Fruit fly (Drosophila melanogaster) whole organism, embryonic: Measurements from ENCODE around the gene Trax.
A peak's percentile ranks its signal among the peaks of the same experiment; 100 is the strongest.

Source experiments
- Ada2b ChIP-seq: fragments of 200-800 bp; sonication (Bioruptor generic); IDR thresholded peaks from 2 replicates; pipeline ENCODE4 v1.3.6; 2022; ENCODE audit warnings: missing biosample characterization, missing genetic modification characterization
- B-H1 ChIP-seq: fragments of 200-800 bp; sonication (Bioruptor generic); IDR thresholded peaks from 3 replicates; pipeline ENCODE4 v1.3.6; 2022; ENCODE audit warnings: missing biosample characterization, missing genetic modification characterization
- CG10543 ChIP-seq: fragments of 200-800 bp; sonication (Bioruptor generic); optimal IDR thresholded peaks from 3 replicates; lab custom pipeline; 2017; ENCODE audit warnings: missing biosample characterization, mild to moderate bottlenecking, missing genetic modification characterization, moderate library complexity
- CG11560 ChIP-seq: fragments of 200-800 bp; sonication (Bioruptor generic); IDR thresholded peaks from 3 replicates; pipeline ENCODE4 v1.3.6; 2022; ENCODE audit warnings: missing biosample characterization, missing genetic modification characterization
- CG14014 ChIP-seq: fragments of 200-800 bp; sonication (Bioruptor generic); IDR thresholded peaks from 2 replicates; pipeline ENCODE4 v1.3.6; 2022; ENCODE audit warnings: missing biosample characterization, missing genetic modification characterization
- CG14667 ChIP-seq: fragments of 200-800 bp; sonication (Bioruptor generic); IDR thresholded peaks from 2 replicates; pipeline ENCODE4 v1.3.6; 2022; ENCODE audit warnings: missing biosample characterization, missing genetic modification characterization
- CG14710 ChIP-seq: fragments of 200-800 bp; sonication (Bioruptor generic); optimal IDR thresholded peaks from 3 replicates; lab custom pipeline; 2019; ENCODE audit warnings: missing biosample characterization, mild to moderate bottlenecking, missing genetic modification characterization, moderate library complexity
- CG1529 ChIP-seq: fragments of 200-800 bp; sonication (Bioruptor generic); optimal IDR thresholded peaks from 3 replicates; lab custom pipeline; 2018; ENCODE audit warnings: missing biosample characterization, missing genetic modification characterization
- CG17359 ChIP-seq: fragments of 200-800 bp; sonication (Bioruptor generic); optimal IDR thresholded peaks from 3 replicates; lab custom pipeline; 2018; ENCODE audit warnings: missing biosample characterization, mild to moderate bottlenecking, missing genetic modification characterization, moderate library complexity
- CG17829 ChIP-seq: fragments of 200-800 bp; optimal IDR thresholded peaks from 2 replicates; lab custom pipeline; 2019; ENCODE audit warnings: missing biosample characterization, mild to moderate bottlenecking, missing genetic modification characterization, moderate library complexity
- CG18476 ChIP-seq: fragments of 200-800 bp; sonication (Bioruptor generic); optimal IDR thresholded peaks from 2 replicates; lab custom pipeline; 2016; ENCODE audit warnings: missing biosample characterization, mild to moderate bottlenecking, missing genetic modification characterization
- CG2120 ChIP-seq: fragments of 200-800 bp; sonication (Bioruptor generic); optimal IDR thresholded peaks from 3 replicates; lab custom pipeline; 2016; ENCODE audit warnings: missing biosample characterization, missing genetic modification characterization
- CG30403 ChIP-seq: fragments of 200-800 bp; sonication (Bioruptor generic); optimal IDR thresholded peaks from 3 replicates; lab custom pipeline; 2016; ENCODE audit warnings: missing biosample characterization, missing genetic modification characterization
- CG32532 ChIP-seq: fragments of 200-800 bp; sonication (Bioruptor generic); IDR thresholded peaks from 2 replicates; pipeline ENCODE4 v1.3.6; 2022; ENCODE audit warnings: missing biosample characterization, missing genetic modification characterization
- CG32772 ChIP-seq: fragments of 200-800 bp; sonication (Bioruptor generic); IDR thresholded peaks from 2 replicates; pipeline ENCODE4 v1.3.6; 2022; ENCODE audit warnings: missing biosample characterization, missing genetic modification characterization
- CG3281 ChIP-seq: fragments of 200-800 bp; sonication (Bioruptor generic); optimal IDR thresholded peaks from 3 replicates; lab custom pipeline; 2017; ENCODE audit warnings: missing biosample characterization, mild to moderate bottlenecking, missing genetic modification characterization
- CG6683 ChIP-seq: fragments of 200-800 bp; sonication (Bioruptor generic); optimal IDR thresholded peaks from 2 replicates; lab custom pipeline; 2017; ENCODE audit warnings: missing biosample characterization, mild to moderate bottlenecking, missing genetic modification characterization, missing genetic modification reagents
- CG6765 ChIP-seq: fragments of 200-800 bp; sonication (Bioruptor generic); optimal IDR thresholded peaks from 3 replicates; lab custom pipeline; 2017; ENCODE audit warnings: missing biosample characterization, mild to moderate bottlenecking, missing genetic modification characterization
- CG7556 ChIP-seq: fragments of 200-800 bp; sonication (Bioruptor generic); optimal IDR thresholded peaks from 2 replicates; lab custom pipeline; 2017; ENCODE audit warnings: missing biosample characterization, mild to moderate bottlenecking, missing genetic modification characterization
- CG8388 ChIP-seq: fragments of 200-800 bp; sonication (Bioruptor generic); optimal IDR thresholded peaks from 2 replicates; lab custom pipeline; 2019; ENCODE audit warnings: missing biosample characterization, mild to moderate bottlenecking, missing genetic modification characterization, moderate library complexity
- CG8924 ChIP-seq: fragments of 200-800 bp; optimal IDR thresholded peaks from 3 replicates; lab custom pipeline; 2019; ENCODE audit warnings: missing biosample characterization, mild to moderate bottlenecking, missing genetic modification characterization, moderate library complexity
- CG9727 ChIP-seq: fragments of 200-800 bp; sonication (Bioruptor generic); optimal IDR thresholded peaks from 3 replicates; lab custom pipeline; 2017; ENCODE audit warnings: missing biosample characterization, mild to moderate bottlenecking, missing genetic modification characterization
- Drgx ChIP-seq: fragments of 200-800 bp; sonication (Bioruptor generic); IDR thresholded peaks from 2 replicates; pipeline ENCODE4 v1.3.6; 2022; ENCODE audit warnings: missing biosample characterization, missing genetic modification characterization
- E2f1 ChIP-seq: fragments of 200-800 bp; sonication (Bioruptor generic); IDR thresholded peaks from 2 replicates; pipeline ENCODE4 v1.3.6; 2022; ENCODE audit warnings: missing biosample characterization, missing genetic modification characterization
- Eip74EF ChIP-seq, 2 experiments: fragments of 200-800 bp in 1 of 2; fragments of >200 bp in 1 of 2; sonication (Bioruptor generic) in 1 of 2; optimal IDR thresholded peaks; 2 replicates each; lab custom pipeline; 2017 to 2019; ENCODE audit warnings: missing biosample characterization in 2 of 2, missing genetic modification characterization in 2 of 2, mild to moderate bottlenecking in 1 of 2, moderate library complexity in 1 of 2
- Ets65A ChIP-seq: fragments of 200-800 bp; sonication (Bioruptor generic); peaks from one replicate; lab custom pipeline; 2016; ENCODE audit warnings: missing biosample characterization, missing genetic modification characterization
- H2.0 ChIP-seq: fragments of 200-800 bp; sonication (Bioruptor generic); IDR thresholded peaks from 2 replicates; pipeline ENCODE4 v1.3.6; 2022; ENCODE audit warnings: missing biosample characterization, missing genetic modification characterization
- HLH3B ChIP-seq: fragments of 200-800 bp; sonication (Bioruptor generic); IDR thresholded peaks from 2 replicates; pipeline ENCODE4 v1.3.6; 2022; ENCODE audit warnings: missing biosample characterization, missing genetic modification characterization
- HmgZ ChIP-seq: fragments of 200-800 bp; sonication (Bioruptor generic); optimal IDR thresholded peaks from 2 replicates; lab custom pipeline; 2018; ENCODE audit warnings: missing biosample characterization, mild to moderate bottlenecking, missing genetic modification characterization
- Hmr ChIP-seq: fragments of 200-800 bp; sonication (Bioruptor generic); optimal IDR thresholded peaks from 3 replicates; lab custom pipeline; 2017; ENCODE audit warnings: mild to moderate bottlenecking, missing biosample characterization, missing genetic modification reagents, missing genetic modification characterization
- Med ChIP-seq: fragments of 200-800 bp; sonication (Bioruptor generic); peaks from one replicate; lab custom pipeline; 2016; ENCODE audit warnings: missing biosample characterization, missing genetic modification characterization, mild to moderate bottlenecking, inconsistent platforms, moderate library complexity
- Oli ChIP-seq: fragments of 200-800 bp; sonication (Bioruptor generic); optimal IDR thresholded peaks from 2 replicates; lab custom pipeline; 2018; ENCODE audit warnings: missing biosample characterization, mild to moderate bottlenecking, missing genetic modification characterization, moderate library complexity
- Xbp1 ChIP-seq: fragments of 200-800 bp; sonication (Bioruptor generic); optimal IDR thresholded peaks from 3 replicates; lab custom pipeline; 2016; ENCODE audit warnings: missing biosample characterization, mild to moderate bottlenecking, missing genetic modification characterization
- Xrp1 ChIP-seq: fragments of 200-800 bp; sonication (Bioruptor generic); IDR thresholded peaks from 2 replicates; pipeline ENCODE4 v1.3.6; 2022; ENCODE audit warnings: missing biosample characterization, missing genetic modification characterization
- bsh ChIP-seq, 2 experiments: fragments of 200-800 bp; sonication (Bioruptor generic); optimal IDR thresholded peaks; 2 replicates each; lab custom pipeline; 2017 to 2018; ENCODE audit warnings: mild to moderate bottlenecking in 2 of 2, missing biosample characterization in 2 of 2, missing genetic modification characterization in 2 of 2, moderate library complexity in 1 of 2
- fd3F ChIP-seq: fragments of 200-800 bp; sonication (Bioruptor generic); optimal IDR thresholded peaks from 2 replicates; lab custom pipeline; 2018; ENCODE audit warnings: missing biosample characterization, mild to moderate bottlenecking, missing genetic modification characterization, moderate library complexity
- fd64A ChIP-seq: fragments of 200-800 bp; sonication (Bioruptor generic); optimal IDR thresholded peaks from 3 replicates; lab custom pipeline; 2018; ENCODE audit warnings: missing biosample characterization, mild to moderate bottlenecking, missing genetic modification characterization
- fd96Cb ChIP-seq: fragments of 200-800 bp; sonication (Bioruptor generic); optimal IDR thresholded peaks from 2 replicates; lab custom pipeline; 2018; ENCODE audit warnings: missing biosample characterization, mild to moderate bottlenecking, missing genetic modification characterization, moderate library complexity
- gem ChIP-seq: fragments of 200-800 bp; sonication (Bioruptor generic); optimal IDR thresholded peaks from 2 replicates; lab custom pipeline; 2019; ENCODE audit warnings: missing biosample characterization, mild to moderate bottlenecking, missing genetic modification characterization, moderate library complexity
- kah ChIP-seq: fragments of 200-800 bp; sonication (Bioruptor generic); optimal IDR thresholded peaks from 2 replicates; lab custom pipeline; 2018; ENCODE audit warnings: missing biosample characterization, mild to moderate bottlenecking, missing genetic modification characterization
- nmo ChIP-seq: fragments of 200-800 bp; sonication (Bioruptor generic); optimal IDR thresholded peaks from 2 replicates; lab custom pipeline; 2018; ENCODE audit warnings: missing biosample characterization, mild to moderate bottlenecking, missing genetic modification characterization, moderate library complexity
- pan ChIP-seq, 4 experiments: fragments of >200 bp in 3 of 4; fragments of 200-800 bp in 1 of 4; sonication (Bioruptor generic) in 1 of 4; optimal IDR thresholded peaks in 3 of 4; IDR thresholded peaks in 1 of 4; 2 replicates each; pipeline versions ENCODE4 v1.3.6 to Lab custom; 2017 to 2022; ENCODE audit warnings: missing biosample characterization in 2 of 4, missing genetic modification characterization in 2 of 4, mixed read lengths in 1 of 4
- sens ChIP-seq: fragments of 200-800 bp; sonication (Bioruptor generic); peaks from one replicate; lab custom pipeline; 2016; ENCODE audit warnings: missing biosample characterization, missing genetic modification characterization
- slbo ChIP-seq: fragments of 200-800 bp; sonication (Bioruptor generic); IDR thresholded peaks from 2 replicates; pipeline ENCODE4 v1.3.6; 2022; ENCODE audit warnings: missing biosample characterization, missing genetic modification characterization
- slp2 ChIP-seq: fragments of 200-800 bp; sonication (Bioruptor generic); optimal IDR thresholded peaks from 2 replicates; lab custom pipeline; 2016; ENCODE audit warnings: missing biosample characterization, missing genetic modification characterization
- stc ChIP-seq: fragments of 200-800 bp; sonication (Bioruptor generic); IDR thresholded peaks from 2 replicates; pipeline ENCODE4 v1.3.6; 2022; ENCODE audit warnings: missing biosample characterization, missing genetic modification characterization
- unpg ChIP-seq: fragments of 200-800 bp; sonication (Bioruptor generic); optimal IDR thresholded peaks from 3 replicates; lab custom pipeline; 2018; ENCODE audit warnings: missing biosample characterization, mild to moderate bottlenecking, missing genetic modification characterization, moderate library complexity
- vnd ChIP-seq: fragments of 200-800 bp; sonication (Bioruptor generic); IDR thresholded peaks from 3 replicates; pipeline ENCODE4 v1.3.6; 2022; ENCODE audit warnings: missing biosample characterization, missing genetic modification characterization; ENCODE audit not compliant: partially characterized antibody
- vvl ChIP-seq: fragments of 200-800 bp; sonication (Bioruptor generic); IDR thresholded peaks from 2 replicates; pipeline ENCODE4 v1.3.6; 2022; ENCODE audit warnings: missing biosample characterization, missing genetic modification characterization
- zfh2 ChIP-seq: fragments of 200-800 bp; sonication (Bioruptor generic); optimal IDR thresholded peaks from 2 replicates; lab custom pipeline; 2016; ENCODE audit warnings: missing biosample characterization, missing genetic modification characterization

Gene Trax

DNA sequence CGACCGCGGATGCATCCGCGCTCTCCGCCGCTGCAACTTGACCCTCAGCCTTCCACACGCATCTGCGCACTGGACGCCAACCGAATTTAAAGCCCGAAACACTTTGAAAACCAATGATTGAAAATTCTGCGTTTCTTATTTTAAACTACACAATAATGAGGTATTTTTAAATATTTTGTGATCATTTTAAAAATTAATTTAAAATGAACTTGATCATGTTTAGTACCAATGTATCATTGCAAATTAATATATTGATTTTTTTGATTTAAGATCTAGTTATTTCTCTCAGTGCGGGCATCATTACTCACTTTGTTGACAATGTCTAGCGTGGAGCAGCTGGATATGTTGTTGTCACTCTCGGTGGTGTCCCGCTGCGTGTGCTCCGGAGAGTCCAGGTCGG is 5.3 kb downstream of the Trax start (continued):
- peak; percentile 25 for TF ChIP-seq Oli (tag; lab: Kevin White, UChicago)
- no peak for TF ChIP-seq Hmr (GFP tag; lab: Kevin White, UChicago)
- no peak for TF ChIP-seq zfh2
- no peak for TF ChIP-seq kah (GFP tag; lab: Kevin White, UChicago)
- peak; percentile 35 for TF ChIP-seq CG2120 (GFP tag; lab: Kevin White, UChicago)
- TF ChIP-seq CG1529 (GFP tag; lab: Kevin White, UChicago) = no peak
- peak; percentile 37; the same call in 1 of the 2 replicates for TF ChIP-seq CG32532 (GFP tag; lab: Robert Waterston, UW)
- TF ChIP-seq CG9727 = peak; percentile 37
- TF ChIP-seq bsh (GFP tag; optimal IDR thresholded peaks at IDR 0.05; lab: Kevin White, UChicago) = peak in 1 of 2 experiments; percentile 62
- peak; percentile 64 for TF ChIP-seq CG8388 (GFP tag; lab: Kevin White, UChicago)
- TF ChIP-seq Xrp1 = peak; percentile 41; the same call in 1 of the 2 replicates
- peak; percentile 29 for TF ChIP-seq Med
- TF ChIP-seq Ets65A (GFP tag; lab: Kevin White, UChicago) = peak; percentile 68
- 0 out of 2 replicates have a peak, but pooled peaks have one; percentile 21 for TF ChIP-seq E2f1 (GFP tag; lab: Robert Waterston, UW)
- no peak for TF ChIP-seq B-H1
- TF ChIP-seq CG17359 (tag; lab: Kevin White, UChicago) = peak; percentile 45
- TF ChIP-seq CG6683 = peak; percentile 8
- TF ChIP-seq HLH3B (GFP tag; lab: Robert Waterston, UW) = peak; percentile 64; the same call in 1 of the 2 replicates
- 0 out of 2 replicates have a peak, but pooled peaks have one; percentile 27 for TF ChIP-seq stc
- TF ChIP-seq unpg (GFP tag; lab: Kevin White, UChicago) = peak; percentile 74
- peak; percentile 42; the same call in 1 of the 2 replicates for TF ChIP-seq CG32772 (GFP tag; lab: Robert Waterston, UW)
- peak; percentile 63 for TF ChIP-seq CG30403
- TF ChIP-seq CG3281 (GFP tag; lab: Kevin White, UChicago) = no peak
- TF ChIP-seq vnd (GFP tag; lab: Robert Waterston, UW) = no peak
- TF ChIP-seq fd3F = peak; percentile 8
- peak; percentile 73 for TF ChIP-seq CG7556 (GFP tag; lab: Kevin White, UChicago)
- TF ChIP-seq CG11560 = no peak
- TF ChIP-seq H2.0 (GFP tag; lab: Robert Waterston, UW) = peak; percentile 23; the same call in 1 of the 2 replicates
- peak; percentile 8 for TF ChIP-seq CG6765 (GFP tag; lab: Kevin White, UChicago)
- peak; percentile 9 for TF ChIP-seq CG8924 (tag; lab: Kevin White, UChicago)
- no peak for TF ChIP-seq slp2 (GFP tag; lab: Kevin White, UChicago)
- no peak for TF ChIP-seq Eip74EF (GFP tag; optimal IDR thresholded peaks at IDR 0.05; lab: Kevin White, UChicago)
- peak; percentile 31 for TF ChIP-seq nmo (GFP tag; lab: Kevin White, UChicago)
- TF ChIP-seq Drgx (GFP tag; lab: Robert Waterston, UW) = peak; percentile 64
- no peak for TF ChIP-seq pan (optimal IDR thresholded peaks at IDR 0.05; lab: Kevin White, UChicago)
- peak in 1 of 2 experiments; percentile 65 for TF ChIP-seq pan (GFP tag; optimal IDR thresholded peaks at IDR 0.05 in 1 of 2, IDR thresholded peaks at IDR 0.05 in 1 of 2)
- peak; percentile 40 for TF ChIP-seq CG17829 (tag; lab: Kevin White, UChicago)
- TF ChIP-seq CG14014 (GFP tag; lab: Robert Waterston, UW) = peak; percentile 49; the same call in 1 of the 2 replicates
- peak; percentile 82 for TF ChIP-seq gem
- no peak for TF ChIP-seq fd64A (GFP tag; lab: Kevin White, UChicago)
- TF ChIP-seq sens (GFP tag; lab: Kevin White, UChicago) = peak; percentile 75
- TF ChIP-seq vvl (GFP tag; lab: Robert Waterston, UW) = peak; percentile 77
- peak; percentile 20; the same call in 1 of the 2 replicates for TF ChIP-seq Ada2b (GFP tag; lab: Robert Waterston, UW)
- peak; percentile 23 for TF ChIP-seq CG14710
- TF ChIP-seq Xbp1 (GFP tag; lab: Kevin White, UChicago) = peak; percentile 28
- TF ChIP-seq slbo (GFP tag; lab: Robert Waterston, UW) = peak; percentile 66
- peak; percentile 29 for TF ChIP-seq HmgZ (tag; lab: Kevin White, UChicago)
- TF ChIP-seq CG10543 = no peak
- peak; percentile 29 for TF ChIP-seq fd96Cb (tag; lab: Kevin White, UChicago)
- TF ChIP-seq CG18476 (GFP tag; lab: Kevin White, UChicago) = peak; percentile 4
- TF ChIP-seq CG14667 (GFP tag; lab: Robert Waterston, UW) = no peak
